Worm (Caenorhabditis elegans): Measurements from ENCODE around the gene ZK512.7.

Gene ZK512.7

ce11 chrIII:9125789-9126304 is 12.7 kb downstream of the ZK512.7 start, which contains the start of gene sec-16A.1:
sec-16A.1 (plus strand) TSS chrIII:9125839.
- TF ChIP-seq tbx-8 (GFP tag; optimal IDR thresholded peaks at IDR 0.05) (no peak), lsy-2 (tag; optimal IDR thresholded peaks at IDR 0.05) (peak; percentile 8), nhr-2 (tag; optimal IDR thresholded peaks at IDR 0.05) (peak; percentile 65), unc-120 (tag; optimal IDR thresholded peaks at IDR 0.05; ENCODE audit: poor library complexity, severe bottlenecking) (no peak), mab-5 (tag; optimal IDR thresholded peaks at IDR 0.05) (no peak)

- TF ChIP-seq ceh-39 (tag; optimal IDR thresholded peaks at IDR 0.05), result no peak
- no peak for TF ChIP-seq flh-1 (GFP tag; optimal IDR thresholded peaks at IDR 0.05)
- no peak for TF ChIP-seq blmp-1 (tag; optimal IDR thresholded peaks at IDR 0.05)
- TF ChIP-seq nhr-12 (tag; optimal IDR thresholded peaks at IDR 0.05), result no peak
- TF ChIP-seq cnd-1 (tag; optimal IDR thresholded peaks at IDR 0.05), result no peak
- TF ChIP-seq ces-1 (GFP tag; optimal IDR thresholded peaks at IDR 0.05), result no peak
- TF ChIP-seq elt-1 (tag; optimal IDR thresholded peaks at IDR 0.05; ENCODE audit: borderline replicate concordance, insufficient read depth), result no peak
- TF ChIP-seq snpc-4 (tag; optimal IDR thresholded peaks at IDR 0.05), result no peak
- no peak for TF ChIP-seq unc-39 (tag; optimal IDR thresholded peaks at IDR 0.05)
- no peak for TF ChIP-seq mab-5 (tag; optimal IDR thresholded peaks at IDR 0.05)
- TF ChIP-seq elt-3 (tag; optimal IDR thresholded peaks at IDR 0.05), result no peak
- TF ChIP-seq lsy-2 (tag; optimal IDR thresholded peaks at IDR 0.05), result no peak
Measured at ce11 chrIII:9118921-9119606, 19.4 kb downstream of the ZK512.7 start, which contains the start of gene ced-11. ced-11 (plus strand) TSS chrIII:9119556.

ce11 chrIII:9118314-9118850 is 20.1 kb downstream of the ZK512.7 start, which contains the start of gene grl-11:
grl-11 (minus strand) TSS chrIII:9118364.
- TF ChIP-seq hlh-1 (tag; optimal IDR thresholded peaks at IDR 0.05) (peak; percentile 74), lin-32 (GFP tag; optimal IDR thresholded peaks at IDR 0.05) (no peak), blmp-1 (tag; optimal IDR thresholded peaks at IDR 0.05) (no peak), snpc-4 (tag; optimal IDR thresholded peaks at IDR 0.05) (no peak), ham-2 (GFP tag; optimal IDR thresholded peaks at IDR 0.05) (no peak), ceh-39 (tag; optimal IDR thresholded peaks at IDR 0.05) (no peak), nhr-28 (tag; optimal IDR thresholded peaks at IDR 0.05) (no peak), ceh-83 (GFP tag; optimal IDR thresholded peaks at IDR 0.05) (no peak), ceh-43 (GFP tag; optimal IDR thresholded peaks at IDR 0.05) (no peak), cnd-1 (tag; optimal IDR thresholded peaks at IDR 0.05) (peak; percentile 25), ces-1 (GFP tag; optimal IDR thresholded peaks at IDR 0.05) (no peak)

ce11 chrIII:9115745-9116144 is 22.8 kb downstream of the ZK512.7 start:
- no peak for TF ChIP-seq tbx-8 (GFP tag; optimal IDR thresholded peaks at IDR 0.05)
- TF ChIP-seq elt-3 (tag; optimal IDR thresholded peaks at IDR 0.05), result no peak
- TF ChIP-seq M03D4.4 (tag; optimal IDR thresholded peaks at IDR 0.05), result no peak
- TF ChIP-seq sem-2 (GFP tag; optimal IDR thresholded peaks at IDR 0.05), result no peak
- TF ChIP-seq mls-2 (tag; optimal IDR thresholded peaks at IDR 0.05), result no peak
- no peak for TF ChIP-seq ceh-39 (tag; optimal IDR thresholded peaks at IDR 0.05)
- TF ChIP-seq mep-1 (tag; optimal IDR thresholded peaks at IDR 0.05), result no peak
- no peak for TF ChIP-seq nhr-28 (tag; optimal IDR thresholded peaks at IDR 0.05)
- no peak for TF ChIP-seq nhr-12 (tag; optimal IDR thresholded peaks at IDR 0.05)
- TF ChIP-seq sptf-1 (tag; optimal IDR thresholded peaks at IDR 0.05), result no peak
- TF ChIP-seq unc-39 (tag; optimal IDR thresholded peaks at IDR 0.05), result no peak
- no peak for TF ChIP-seq ham-2 (GFP tag; optimal IDR thresholded peaks at IDR 0.05)
- no peak for TF ChIP-seq nhr-2 (tag; optimal IDR thresholded peaks at IDR 0.05)
- no peak for TF ChIP-seq elt-1 (tag; optimal IDR thresholded peaks at IDR 0.05; ENCODE audit: borderline replicate concordance, insufficient read depth)
- TF ChIP-seq mab-5 (tag; optimal IDR thresholded peaks at IDR 0.05), result no peak

ce11 chrIII:9114649-9115048 is 23.9 kb downstream of the ZK512.7 start, which contains the start of gene ZK512.1:
ZK512.1 (plus strand) TSS chrIII:9114949.
- TF ChIP-seq ceh-83 (GFP tag; optimal IDR thresholded peaks at IDR 0.05), result no peak
- no peak for TF ChIP-seq tbx-8 (GFP tag; optimal IDR thresholded peaks at IDR 0.05)
- TF ChIP-seq pha-4 (tag; optimal IDR thresholded peaks at IDR 0.05), result peak; percentile 24
- no peak for TF ChIP-seq snpc-4 (tag; optimal IDR thresholded peaks at IDR 0.05)
- peak; percentile 4 for TF ChIP-seq cnd-1 (tag; optimal IDR thresholded peaks at IDR 0.05)
- TF ChIP-seq unc-39 (tag; optimal IDR thresholded peaks at IDR 0.05), result no peak
- TF ChIP-seq mls-2 (tag; optimal IDR thresholded peaks at IDR 0.05), result no peak
- no peak for TF ChIP-seq lsy-2 (tag; optimal IDR thresholded peaks at IDR 0.05)
- TF ChIP-seq nhr-28 (tag; optimal IDR thresholded peaks at IDR 0.05), result no peak
- TF ChIP-seq nhr-237 (tag; optimal IDR thresholded peaks at IDR 0.05), result no peak
- TF ChIP-seq sptf-1 (tag; optimal IDR thresholded peaks at IDR 0.05), result no peak
- TF ChIP-seq bed-3 (GFP tag; optimal IDR thresholded peaks at IDR 0.05), result no peak
- no peak for TF ChIP-seq ces-1 (GFP tag; optimal IDR thresholded peaks at IDR 0.05)
- no peak for TF ChIP-seq nhr-76 (tag; optimal IDR thresholded peaks at IDR 0.05)
- peak; percentile 32 for TF ChIP-seq ham-2 (GFP tag; optimal IDR thresholded peaks at IDR 0.05)
